Fruit fly (Drosophila melanogaster) Kc167 (cell line): ENCODE data around the gene Acp29AB.

Experiments
- Myc ChIP-seq: fragments of >200 bp; optimal IDR thresholded peaks from 2 replicates; lab custom pipeline; 2017; ENCODE audit warnings: missing external identifiers
- Sin3A ChIP-seq: fragments of >200 bp; optimal IDR thresholded peaks from 2 replicates; lab custom pipeline; 2018; ENCODE audit warnings: missing external identifiers
- h ChIP-seq: fragments of >200 bp; optimal IDR thresholded peaks from 3 replicates; lab custom pipeline; 2018; ENCODE audit warnings: missing external identifiers
- insv ChIP-seq: fragments of >200 bp; optimal IDR thresholded peaks from 3 replicates; lab custom pipeline; 2018; ENCODE audit warnings: missing external identifiers
- psq ChIP-seq: fragments of >200 bp; optimal IDR thresholded peaks from 2 replicates; lab custom pipeline; 2017; ENCODE audit warnings: missing external identifiers
- ttk ChIP-seq: sonication (Bioruptor generic); optimal IDR thresholded peaks from 2 replicates; lab custom pipeline; 2017; ENCODE audit warnings: missing external identifiers

The Acp29AB gene

DNA sequence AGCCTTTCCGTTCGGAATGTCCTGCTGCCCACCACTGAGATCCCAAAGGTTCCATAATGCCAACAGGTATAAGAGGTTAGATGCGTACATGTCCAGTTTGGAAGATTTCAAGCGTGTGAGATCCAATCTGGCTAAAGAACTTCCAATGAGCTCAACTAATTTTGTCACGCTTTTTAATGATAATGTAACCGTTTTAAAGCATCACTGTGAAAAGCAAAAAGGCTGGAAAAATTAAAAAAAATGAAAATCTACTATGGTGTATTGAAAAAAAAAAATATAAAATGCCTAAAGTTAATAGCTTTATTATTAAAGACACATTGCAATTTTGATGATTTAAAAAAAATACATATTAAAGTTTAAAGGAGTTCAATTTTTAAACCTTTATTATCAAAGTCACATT, at the start of gene Acp29AB:
Acp29AB (minus strand) TSS at position 101 of the 400 bp plus-strand sequence.
- TF ChIP-seq insv (lab: Kevin White, UChicago) (no peak), psq (lab: Kevin White, UChicago) (no peak), h (lab: Kevin White, UChicago) (no peak), Myc (lab: Kevin White, UChicago) (no peak), Sin3A (no peak), ttk (lab: Kevin White, UChicago) (no peak)

DNA sequence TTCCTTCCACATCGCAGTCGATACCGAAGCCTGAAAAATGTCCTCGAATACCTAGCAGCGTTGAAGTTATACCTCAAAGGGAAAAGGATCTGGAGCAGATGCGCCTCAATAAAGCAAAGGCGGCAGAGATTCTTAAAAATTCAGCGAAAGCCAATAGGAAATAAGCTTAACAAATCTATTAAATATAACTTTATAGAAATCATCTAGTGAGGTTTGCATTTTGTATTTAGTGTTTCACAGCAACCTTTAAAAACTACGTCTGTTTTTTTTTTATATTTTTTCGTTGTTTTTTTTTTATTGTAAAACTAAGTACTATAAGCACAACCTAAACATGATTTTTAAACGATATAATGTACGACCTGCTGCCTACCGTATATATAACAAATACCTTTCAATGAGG, 49.1 kb upstream of the Acp29AB start, which contains the start of gene CG31897:
CG31897 (plus strand) TSS at position 301 of the 400 bp plus-strand sequence.
- no peak for TF ChIP-seq h (lab: Kevin White, UChicago)
- TF ChIP-seq psq (lab: Kevin White, UChicago), result no peak

dm6 chr2L:8438052-8438451, 45.0 kb upstream of the Acp29AB start, which contains the start of gene mus201:
Gene mus201 (plus strand): TSS chr2L:8438169.
- TF ChIP-seq h (lab: Kevin White, UChicago), result no peak
- TF ChIP-seq Sin3A, result no peak
- no peak for TF ChIP-seq insv (lab: Kevin White, UChicago)

DNA sequence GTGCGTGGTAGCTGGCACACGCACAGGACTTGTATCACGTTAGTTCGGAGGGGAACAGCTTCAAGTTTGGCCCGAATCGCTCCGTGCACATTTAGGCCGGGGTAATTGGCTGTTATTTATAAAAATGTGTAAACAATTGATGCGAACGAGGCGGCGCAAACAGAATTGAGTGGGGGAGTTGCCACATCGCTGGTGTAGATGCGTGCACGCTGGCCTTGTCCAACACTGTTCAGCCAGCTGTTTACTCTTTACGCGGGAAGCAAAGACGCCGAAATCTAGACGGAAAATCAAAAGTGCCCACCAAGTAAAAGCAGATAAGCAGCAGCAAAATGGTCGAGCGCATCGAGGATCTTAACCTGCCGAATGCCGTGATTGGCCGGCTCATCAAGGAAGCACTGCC, 44.2 kb upstream of the Acp29AB start, which contains the start of the genes D12 and Chrac-14:
D12 (minus strand) TSS at position 190 of the 400 bp plus-strand sequence.
Chrac-14 (plus strand) TSS at position 230 of the 400 bp plus-strand sequence.
- no peak for TF ChIP-seq Sin3A

- no peak for TF ChIP-seq Sin3A
Measured at dm6 chr2L:8433512-8433911, 40.5 kb upstream of the Acp29AB start, which contains the start of gene grk. Gene grk (minus strand): TSS chr2L:8433598.

- TF ChIP-seq Sin3A (no peak), psq (lab: Kevin White, UChicago) (no peak), h (lab: Kevin White, UChicago) (no peak), Myc (lab: Kevin White, UChicago) (no peak), insv (lab: Kevin White, UChicago) (no peak), ttk (lab: Kevin White, UChicago) (no peak)
Measured at dm6 chr2L:8432130-8432529, 39.1 kb upstream of the Acp29AB start.

dm6 chr2L:8426801-8427200, 33.8 kb upstream of the Acp29AB start:
- TF ChIP-seq h (lab: Kevin White, UChicago) (no peak), psq (lab: Kevin White, UChicago) (no peak), ttk (lab: Kevin White, UChicago) (no peak), insv (lab: Kevin White, UChicago) (no peak), Sin3A (no peak), Myc (lab: Kevin White, UChicago) (no peak)

dm6 chr2L:8425962-8426759, 33.1 kb upstream of the Acp29AB start:
- TF ChIP-seq ttk (lab: Kevin White, UChicago), result no peak
- TF ChIP-seq Myc (lab: Kevin White, UChicago), result no peak
- TF ChIP-seq Sin3A, result no peak
- TF ChIP-seq h (lab: Kevin White, UChicago), result no peak

- TF ChIP-seq insv (lab: Kevin White, UChicago), result no peak
- TF ChIP-seq psq (lab: Kevin White, UChicago), result no peak
- TF ChIP-seq Myc (lab: Kevin White, UChicago), result no peak
- TF ChIP-seq ttk (lab: Kevin White, UChicago), result no peak
- TF ChIP-seq Sin3A, result no peak
- TF ChIP-seq h (lab: Kevin White, UChicago), result no peak
Measured at dm6 chr2L:8425212-8425611, 32.2 kb upstream of the Acp29AB start.

dm6 chr2L:8424662-8425208, 31.7 kb upstream of the Acp29AB start:
- TF ChIP-seq psq (lab: Kevin White, UChicago), result no peak
- TF ChIP-seq Sin3A, result no peak

DNA sequence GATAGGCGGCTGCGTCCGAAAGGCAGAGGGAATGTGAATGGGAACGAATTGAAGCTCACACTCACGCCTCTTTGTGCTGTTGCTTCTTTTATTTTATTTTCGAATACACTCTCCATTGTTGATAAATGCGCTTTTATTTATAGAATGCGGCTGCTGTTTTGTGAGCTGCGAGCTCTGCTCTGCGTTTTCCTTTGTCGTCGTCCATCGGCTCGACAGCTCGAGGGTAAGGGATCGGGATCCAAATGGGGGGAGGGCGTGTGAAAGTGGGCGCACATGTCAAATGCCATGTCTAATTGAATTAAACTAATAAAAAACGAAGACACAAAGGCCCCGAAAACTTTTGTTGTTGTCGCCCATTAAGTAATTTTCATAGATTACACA, 31.1 kb upstream of the Acp29AB start:
- TF ChIP-seq insv (lab: Kevin White, UChicago) (no peak), Myc (lab: Kevin White, UChicago) (no peak), Sin3A (no peak), psq (lab: Kevin White, UChicago) (no peak)

- TF ChIP-seq Sin3A, result no peak
- no peak for TF ChIP-seq insv (lab: Kevin White, UChicago)
- TF ChIP-seq ttk (lab: Kevin White, UChicago), result no peak
- TF ChIP-seq h (lab: Kevin White, UChicago), result no peak
- no peak for TF ChIP-seq Myc (lab: Kevin White, UChicago)
- no peak for TF ChIP-seq psq (lab: Kevin White, UChicago)
Measured at dm6 chr2L:8423460-8424089, 30.6 kb upstream of the Acp29AB start.

DNA sequence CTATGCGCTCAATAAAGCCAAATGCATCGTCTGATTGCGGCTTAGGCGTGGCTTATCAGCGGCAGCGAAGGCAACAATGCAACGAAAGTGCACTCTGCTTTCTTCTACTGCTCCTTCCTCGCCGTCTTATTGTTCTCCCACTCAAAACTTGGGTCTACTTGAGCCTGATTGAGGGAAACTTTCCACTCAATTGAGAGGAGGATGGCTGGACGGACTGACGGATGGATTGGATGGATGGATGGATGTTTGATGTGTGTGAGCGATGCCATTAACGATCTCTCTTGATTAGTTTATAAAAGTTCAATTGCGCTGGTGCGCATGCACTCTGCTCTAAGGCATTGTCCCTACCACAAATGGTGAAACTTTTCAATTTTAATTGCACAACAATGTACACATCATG, 30.0 kb upstream of the Acp29AB start:
- TF ChIP-seq psq (lab: Kevin White, UChicago) (no peak), ttk (lab: Kevin White, UChicago) (no peak), h (lab: Kevin White, UChicago) (no peak), insv (lab: Kevin White, UChicago) (no peak), Myc (lab: Kevin White, UChicago) (no peak), Sin3A (no peak)
